Worm (Caenorhabditis elegans) whole organism, late embryonic: ENCODE measurements around the gene R12B2.8.

ENCODE experiments used
- K02D7.2 ChIP-seq: sonication (generic microtip); optimal IDR thresholded peaks from 2 replicates; lab custom pipeline; 2017; ENCODE audit warnings: mild to moderate bottlenecking, missing genetic modification characterization, missing compliant biosample characterization
- ama-1 ChIP-seq: fragments of 150-350 bp; optimal IDR thresholded peaks from 2 replicates; lab custom pipeline; 2014
- ceh-19 ChIP-seq: fragments of 200-800 bp; sonication (Bioruptor generic); optimal IDR thresholded peaks from 2 replicates; lab custom pipeline; 2018; ENCODE audit warnings: mild to moderate bottlenecking, missing genetic modification characterization, missing compliant biosample characterization
- hlh-6 ChIP-seq: sonication (generic microtip); optimal IDR thresholded peaks from 2 replicates; lab custom pipeline; 2016; ENCODE audit warnings: missing genotype, missing genetic modification characterization, missing compliant biosample characterization
- madf-2 ChIP-seq: sonication (generic microtip); optimal IDR thresholded peaks from 2 replicates; lab custom pipeline; 2017; ENCODE audit warnings: missing genetic modification characterization, missing compliant biosample characterization
- pha-4 ChIP-seq: fragments of 150-350 bp; optimal IDR thresholded peaks from 2 replicates; lab custom pipeline; 2018; ENCODE audit warnings: missing biosample characterization, missing genetic modification reagents, missing genetic modification characterization
- zip-5 ChIP-seq: sonication (generic microtip); optimal IDR thresholded peaks from 2 replicates; lab custom pipeline; 2016; ENCODE audit warnings: missing genetic modification characterization, missing compliant biosample characterization

DNA sequence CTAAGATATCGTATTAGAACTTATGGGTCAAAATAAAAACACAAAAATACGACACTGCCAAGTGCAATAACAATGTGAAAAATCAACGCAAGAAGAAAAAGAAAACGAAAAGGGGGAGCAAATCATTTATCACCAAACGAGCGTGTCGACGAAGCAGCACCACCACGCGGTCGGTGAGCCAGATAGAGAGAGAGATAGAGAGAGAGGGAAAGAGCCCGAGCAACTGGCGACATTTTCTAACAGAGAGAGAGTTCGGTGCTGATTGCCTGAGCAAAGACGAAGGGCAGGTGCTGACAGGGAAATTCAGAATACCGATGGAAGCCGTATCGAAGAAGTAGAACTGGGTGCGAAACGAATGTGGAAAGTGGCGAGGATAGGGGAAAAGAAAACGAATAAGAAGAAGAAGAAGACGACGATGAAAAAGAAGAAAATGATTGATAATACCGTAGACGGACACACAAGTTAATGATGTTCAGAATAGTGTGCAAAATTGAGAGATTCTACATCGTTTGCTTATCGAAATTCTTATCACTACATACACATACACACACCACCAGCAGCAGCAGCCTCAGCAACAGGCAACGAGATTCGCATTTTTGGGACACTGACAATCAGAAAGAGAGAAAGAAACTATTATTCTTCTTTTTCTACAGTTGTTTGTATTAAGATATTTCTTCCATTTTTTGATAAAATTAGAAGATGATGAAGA lies 11.6 kb downstream of the R12B2.8 start:
- TF ChIP-seq zip-5 (tag; lab: Kevin White, UChicago) = no peak
- TF ChIP-seq ama-1 (lab: Kevin White, UChicago) = no peak
- TF ChIP-seq K02D7.2 = no peak
- TF ChIP-seq pha-4 (tag; lab: Kevin White, UChicago) = no peak
- TF ChIP-seq hlh-6 (tag; lab: Kevin White, UChicago) = no peak
- TF ChIP-seq ceh-19 (GFP tag; lab: Kevin White, UChicago) = no peak
- no peak for TF ChIP-seq madf-2
